Worm (Caenorhabditis elegans): ENCODE results near the gene F39F10.2.

DNA sequence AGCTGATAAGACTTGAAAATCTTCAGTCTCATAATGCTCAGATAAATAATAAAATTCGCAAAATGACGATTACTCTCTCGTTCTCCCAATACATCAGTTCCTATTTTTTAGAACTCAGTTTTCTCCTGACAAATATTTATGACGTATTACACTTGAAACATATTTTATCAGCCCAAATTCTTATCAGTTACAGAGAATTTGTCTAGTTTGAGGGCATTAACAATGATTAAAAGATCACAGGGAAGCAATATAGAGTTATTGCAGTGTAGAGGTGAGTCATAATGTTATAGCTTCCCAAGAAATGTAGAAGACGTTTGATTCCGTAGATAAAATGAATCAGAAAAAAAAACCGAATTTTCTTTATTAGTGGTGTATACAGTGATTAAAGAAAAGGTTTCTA is 24.8 kb downstream of the F39F10.2 start:
- TF ChIP-seq pqm-1 (tag; optimal IDR thresholded peaks at IDR 0.05) (peak; percentile 40), pha-4 (tag; optimal IDR thresholded peaks at IDR 0.05) (no peak), nhr-28 (tag; optimal IDR thresholded peaks at IDR 0.05) (no peak), ceh-82 (tag; optimal IDR thresholded peaks at IDR 0.05) (no peak), aly-2 (tag; optimal IDR thresholded peaks at IDR 0.05) (no peak), ceh-9 (tag; optimal IDR thresholded peaks at IDR 0.05) (no peak), ceh-16 (tag; optimal IDR thresholded peaks at IDR 0.05) (no peak), skn-1 (tag; optimal IDR thresholded peaks at IDR 0.05) (no peak), nhr-77 (tag; optimal IDR thresholded peaks at IDR 0.05) (no peak), elt-1 (tag; optimal IDR thresholded peaks at IDR 0.05) (no peak), nhr-237 (tag; optimal IDR thresholded peaks at IDR 0.05) (no peak), fkh-10 (GFP tag; optimal IDR thresholded peaks at IDR 0.05) (no peak)

Measured in whole organism, L3 larva.